Worm (Caenorhabditis elegans) whole organism, mixed stage, embryonic: Measurements from ENCODE around the gene nep-18.
"Not testable (repeated sequence)": the region's sequence is repeated elsewhere in the genome, so short reads cannot be mapped to it uniquely, and the experiment has no call there.

Source experiments
- ceh-39 ChIP-seq: fragments of 150-350 bp; optimal IDR thresholded peaks from 2 replicates; lab custom pipeline; 2014; ENCODE audit warnings: missing biosample characterization, missing genetic modification characterization
- ces-1 ChIP-seq: fragments of 150-350 bp; optimal IDR thresholded peaks from 2 replicates; lab custom pipeline; 2014; ENCODE audit warnings: missing biosample characterization, missing genetic modification reagents, missing genetic modification characterization
- cnd-1 ChIP-seq: fragments of 200-800 bp; sonication (Bioruptor generic); optimal IDR thresholded peaks from 2 replicates; lab custom pipeline; 2018; ENCODE audit warnings: mild to moderate bottlenecking, missing genetic modification characterization, missing compliant biosample characterization
- ham-2 ChIP-seq: fragments of 200-800 bp; sonication (Bioruptor generic); optimal IDR thresholded peaks from 2 replicates; lab custom pipeline; 2018; ENCODE audit warnings: mild to moderate bottlenecking, missing genetic modification characterization, missing compliant biosample characterization
- lsy-2 ChIP-seq: fragments of 150-350 bp; optimal IDR thresholded peaks from 2 replicates; lab custom pipeline; 2014; ENCODE audit warnings: missing biosample characterization, missing genetic modification characterization
- mep-1 ChIP-seq: fragments of 150-350 bp; optimal IDR thresholded peaks from 2 replicates; lab custom pipeline; 2017; ENCODE audit warnings: missing biosample characterization, missing genetic modification reagents, missing genetic modification characterization, inconsistent platforms
- nhr-12 ChIP-seq: fragments of 150-350 bp; optimal IDR thresholded peaks from 2 replicates; lab custom pipeline; 2014; ENCODE audit warnings: missing biosample characterization, missing genetic modification characterization
- nhr-28 ChIP-seq: fragments of 150-350 bp; optimal IDR thresholded peaks from 2 replicates; lab custom pipeline; 2014; ENCODE audit warnings: missing biosample characterization, missing genetic modification characterization
- pha-4 ChIP-seq: fragments of 150-350 bp; optimal IDR thresholded peaks from 2 replicates; lab custom pipeline; 2018; ENCODE audit warnings: missing biosample characterization, missing genetic modification reagents, missing genetic modification characterization
- snpc-4 ChIP-seq: fragments of 150-350 bp; optimal IDR thresholded peaks from 2 replicates; lab custom pipeline; 2014; ENCODE audit warnings: missing biosample characterization, missing genetic modification characterization
- tbx-8 ChIP-seq: fragments of 200-800 bp; sonication (Bioruptor generic); optimal IDR thresholded peaks from 2 replicates; lab custom pipeline; 2018; ENCODE audit warnings: mild to moderate bottlenecking, missing genetic modification characterization, moderate library complexity, missing compliant biosample characterization

- TF ChIP-seq ceh-39 (tag; lab: Kevin White, UChicago); cnd-1 (tag; lab: Kevin White, UChicago); ham-2 (GFP tag; lab: Kevin White, UChicago); snpc-4 (tag; lab: Kevin White, UChicago); nhr-12; pha-4 (tag; lab: Kevin White, UChicago); nhr-28 (tag; lab: Kevin White, UChicago); tbx-8; ces-1 (GFP tag; lab: Kevin White, UChicago); lsy-2 (tag; lab: Kevin White, UChicago); mep-1 (tag; lab: Kevin White, UChicago): not testable (repeated sequence)
Measured at ce11 chrII:2570384-2570964, 6.6 kb upstream of the nep-18 start.
